Worm (Caenorhabditis elegans) whole organism, early embryonic: ENCODE data around the gene T14G12.6.

Source experiments
- ceh-36 ChIP-seq: sonication (generic microtip); optimal IDR thresholded peaks from 2 replicates; lab custom pipeline; 2016; ENCODE audit warnings: missing genetic modification characterization, inconsistent platforms, missing compliant biosample characterization
- flt-1 ChIP-seq: fragments of 200-800 bp; sonication (Bioruptor generic); IDR thresholded peaks from 2 replicates; pipeline ENCODE4 v1.3.6; 2022; ENCODE audit warnings: missing genetic modification characterization, missing compliant biosample characterization

DNA sequence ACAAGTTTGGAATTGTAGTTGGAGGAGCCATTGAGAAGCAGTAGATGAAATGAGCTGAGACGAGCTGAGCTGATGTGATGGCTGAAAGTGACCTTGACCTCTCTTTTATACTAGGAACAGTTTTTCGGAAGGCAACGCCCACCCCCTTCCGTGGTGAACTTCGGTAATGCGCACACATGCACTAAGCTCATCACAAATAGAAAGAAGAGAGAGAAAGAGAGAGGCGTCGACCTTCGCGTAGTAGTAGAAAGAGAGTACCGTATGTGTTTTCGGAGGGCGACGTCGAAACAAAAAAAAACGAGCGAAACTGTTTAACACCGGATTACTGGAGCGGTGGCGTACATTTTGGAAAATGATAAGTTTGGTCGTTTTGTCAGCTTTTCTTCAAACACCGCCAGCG, 21.8 kb upstream of the T14G12.6 start, which contains the start of gene marg-1:
- TF ChIP-seq flt-1 (no peak), ceh-36 (tag; lab: Kevin White, UChicago) (no peak)
